Worm (Caenorhabditis elegans) whole organism, L4 larva: ENCODE data around the gene tag-180.

Experiments used
- F10B5.3 ChIP-seq: sonication (generic microtip); optimal IDR thresholded peaks from 2 replicates; lab custom pipeline; 2016; ENCODE audit warnings: mild to moderate bottlenecking, missing genetic modification characterization, missing compliant biosample characterization
- F26F4.8 ChIP-seq: fragments of 200-800 bp; sonication (Bioruptor generic); conservative IDR thresholded peaks from 2 replicates; pipeline ENCODE4 v1.3.6; 2022; ENCODE audit warnings: missing genetic modification characterization, missing compliant biosample characterization
- F44E2.7 ChIP-seq: fragments of 200-800 bp; sonication (Bioruptor generic); IDR thresholded peaks from 2 replicates; pipeline ENCODE4 v2.1.2; 2022; ENCODE audit warnings: missing genetic modification characterization, missing compliant biosample characterization
- T26A8.4 ChIP-seq: fragments of 200-800 bp; sonication (Bioruptor generic); IDR thresholded peaks from 2 replicates; pipeline ENCODE4 v1.3.6; 2022; ENCODE audit warnings: missing genetic modification characterization, missing compliant biosample characterization
- Y5F2A.4 ChIP-seq: fragments of 200-800 bp; sonication (Bioruptor generic); optimal IDR thresholded peaks from 2 replicates; lab custom pipeline; 2018; ENCODE audit warnings: mild to moderate bottlenecking, missing genetic modification characterization, missing compliant biosample characterization
- ZK546.5 ChIP-seq, 2 experiments: sonication (generic microtip); optimal IDR thresholded peaks; 2 replicates each; lab custom pipeline; 2017; ENCODE audit warnings: missing biosample characterization in 2 of 2, missing genetic modification characterization in 2 of 2
- aha-1 ChIP-seq: fragments of 150-350 bp; peaks from one replicate; lab custom pipeline; 2014; ENCODE audit warnings: missing biosample characterization, missing genetic modification characterization
- aly-2 ChIP-seq: sonication (generic microtip); optimal IDR thresholded peaks from 2 replicates; lab custom pipeline; 2018; ENCODE audit warnings: missing biosample characterization, missing genetic modification characterization
- ama-1 ChIP-seq: fragments of 150-350 bp; optimal IDR thresholded peaks from 2 replicates; lab custom pipeline; 2014; ENCODE audit warnings: inconsistent platforms, mixed read lengths
- arid-1 ChIP-seq: fragments of 200-800 bp; sonication (Bioruptor generic); conservative IDR thresholded peaks from 2 replicates; pipeline ENCODE4 v1.3.6; 2022; ENCODE audit warnings: missing genetic modification reagents, missing genetic modification characterization, missing compliant biosample characterization
- attf-4 ChIP-seq: sonication (generic microtip); optimal IDR thresholded peaks from 3 replicates; lab custom pipeline; 2017; ENCODE audit warnings: missing biosample characterization, missing genetic modification characterization
- ceh-20 ChIP-seq: fragments of 200-800 bp; sonication (Bioruptor generic); IDR thresholded peaks from 2 replicates; pipeline ENCODE4 v1.3.6; 2022; ENCODE audit warnings: missing genetic modification reagents, missing genetic modification characterization, missing compliant biosample characterization
- ceh-28 ChIP-seq: fragments of 150-350 bp; optimal IDR thresholded peaks from 2 replicates; lab custom pipeline; 2014; ENCODE audit warnings: missing biosample characterization, missing genetic modification reagents, missing genetic modification characterization
- ceh-82 ChIP-seq: sonication (generic microtip); optimal IDR thresholded peaks from 2 replicates; lab custom pipeline; 2017; ENCODE audit warnings: missing biosample characterization, missing genetic modification characterization
- ces-1 ChIP-seq: fragments of 150-350 bp; sonication (generic microtip); optimal IDR thresholded peaks from 4 replicates; lab custom pipeline; 2014; ENCODE audit warnings: missing biosample characterization, missing genetic modification reagents, missing genetic modification characterization
- cey-2 ChIP-seq: sonication (generic microtip); optimal IDR thresholded peaks from 3 replicates; lab custom pipeline; 2017; ENCODE audit warnings: missing genetic modification characterization, mild to moderate bottlenecking, missing compliant biosample characterization, antibody characterized with exemption, borderline replicate concordance; ENCODE audit not compliant: insufficient read depth
- daf-12 ChIP-seq: fragments of 150-350 bp; optimal IDR thresholded peaks from 2 replicates; lab custom pipeline; 2014; ENCODE audit warnings: missing biosample characterization, missing genetic modification reagents, missing genetic modification characterization
- dmd-6 ChIP-seq: fragments of 200-800 bp; sonication (Bioruptor generic); IDR thresholded peaks from 2 replicates; pipeline ENCODE4 v1.3.6; 2022; ENCODE audit warnings: missing genetic modification reagents, missing genetic modification characterization, missing compliant biosample characterization
- dmd-9 ChIP-seq: fragments of 200-800 bp; sonication (Bioruptor generic); IDR thresholded peaks from 2 replicates; pipeline ENCODE4 v1.3.6; 2022; ENCODE audit warnings: missing genetic modification reagents, missing genetic modification characterization, missing compliant biosample characterization
- duxl-1 ChIP-seq: sonication (generic microtip); optimal IDR thresholded peaks from 2 replicates; lab custom pipeline; 2016; ENCODE audit warnings: mild to moderate bottlenecking, missing genetic modification characterization, moderate library complexity, missing compliant biosample characterization; ENCODE audit not compliant: poor library complexity
- fkh-10 ChIP-seq: fragments of 150-350 bp; optimal IDR thresholded peaks from 2 replicates; lab custom pipeline; 2014; ENCODE audit warnings: missing biosample characterization, missing genetic modification reagents, missing genetic modification characterization
- fos-1 ChIP-seq: fragments of 150-350 bp; optimal IDR thresholded peaks from 2 replicates; lab custom pipeline; 2014; ENCODE audit warnings: missing biosample characterization, missing genetic modification characterization
- gei-8 ChIP-seq: fragments of 200-800 bp; sonication (Bioruptor generic); optimal IDR thresholded peaks from 2 replicates; lab custom pipeline; 2018; ENCODE audit warnings: mild to moderate bottlenecking, missing genetic modification characterization, missing compliant biosample characterization
- hlh-11 ChIP-seq: fragments of 200-800 bp; sonication (Bioruptor generic); optimal IDR thresholded peaks from 2 replicates; lab custom pipeline; 2018; ENCODE audit warnings: mild to moderate bottlenecking, missing genetic modification characterization, missing compliant biosample characterization
- hlh-30 ChIP-seq: sonication (generic microtip); optimal IDR thresholded peaks from 2 replicates; lab custom pipeline; 2017; ENCODE audit warnings: antibody characterized with exemption, mild to moderate bottlenecking, missing genetic modification characterization, missing compliant biosample characterization; ENCODE audit not compliant: insufficient read depth
- lin-15B ChIP-seq: fragments of 150-350 bp; sonication (generic microtip); optimal IDR thresholded peaks from 3 replicates; lab custom pipeline; 2014; ENCODE audit warnings: missing biosample characterization, missing genetic modification characterization
- lin-29 ChIP-seq: fragments of 200-800 bp; sonication (Bioruptor generic); IDR thresholded peaks from 2 replicates; pipeline ENCODE4 v1.3.6; 2022; ENCODE audit warnings: missing genetic modification reagents, missing genetic modification characterization, missing compliant biosample characterization
- lin-38 ChIP-seq: fragments of 200-800 bp; sonication (Bioruptor generic); IDR thresholded peaks from 2 replicates; pipeline ENCODE4 v1.3.6; 2022; ENCODE audit warnings: missing genetic modification reagents, missing genetic modification characterization, missing compliant biosample characterization
- mdt-29 ChIP-seq: fragments of 200-800 bp; sonication (Bioruptor generic); IDR thresholded peaks from 2 replicates; pipeline ENCODE4 v1.3.6; 2022; ENCODE audit warnings: missing genetic modification reagents, missing genetic modification characterization, missing compliant biosample characterization
- mxl-2 ChIP-seq: fragments of 200-800 bp; sonication (Bioruptor generic); conservative IDR thresholded peaks from 2 replicates; pipeline ENCODE4 v1.3.6; 2022; ENCODE audit warnings: missing genetic modification reagents, missing genetic modification characterization, missing compliant biosample characterization
- nhr-10 ChIP-seq: fragments of 150-350 bp; optimal IDR thresholded peaks from 2 replicates; lab custom pipeline; 2014; ENCODE audit warnings: missing biosample characterization, missing genetic modification characterization
- nhr-11 ChIP-seq: fragments of 150-350 bp; optimal IDR thresholded peaks from 2 replicates; lab custom pipeline; 2014; ENCODE audit warnings: missing biosample characterization, missing genetic modification characterization
- nhr-42 ChIP-seq: fragments of 200-800 bp; sonication (Bioruptor generic); IDR thresholded peaks from 2 replicates; pipeline ENCODE4 v1.3.6; 2022; ENCODE audit warnings: missing genetic modification characterization, missing compliant biosample characterization
- nhr-6 ChIP-seq: fragments of 150-350 bp; optimal IDR thresholded peaks from 2 replicates; lab custom pipeline; 2014; ENCODE audit warnings: missing biosample characterization, missing genetic modification characterization
- php-3 ChIP-seq: fragments of 200-800 bp; sonication (Bioruptor generic); IDR thresholded peaks from 2 replicates; pipeline ENCODE4 v1.3.6; 2022; ENCODE audit warnings: missing genetic modification reagents, missing genetic modification characterization, missing compliant biosample characterization
- rbr-2 ChIP-seq: sonication (generic microtip); optimal IDR thresholded peaks from 2 replicates; lab custom pipeline; 2016; ENCODE audit warnings: missing genotype, missing genetic modification characterization, missing compliant biosample characterization
- sdz-12 ChIP-seq: fragments of 200-800 bp; sonication (Bioruptor generic); optimal IDR thresholded peaks from 2 replicates; lab custom pipeline; 2018; ENCODE audit warnings: mild to moderate bottlenecking, missing genetic modification characterization, missing compliant biosample characterization
- set-16 ChIP-seq: fragments of 200-800 bp; sonication (Bioruptor generic); IDR thresholded peaks from 2 replicates; pipeline ENCODE4 v1.3.6; 2022; ENCODE audit warnings: missing genetic modification reagents, missing genetic modification characterization, missing compliant biosample characterization
- snpc-1.2 ChIP-seq: fragments of 200-800 bp; sonication (Bioruptor generic); IDR thresholded peaks from 2 replicates; pipeline ENCODE4 v1.3.6; 2022; ENCODE audit warnings: missing genetic modification reagents, missing genetic modification characterization, missing compliant biosample characterization
- spr-1 ChIP-seq: sonication (generic microtip); optimal IDR thresholded peaks from 2 replicates; lab custom pipeline; 2016; ENCODE audit warnings: mild to moderate bottlenecking, missing genetic modification characterization, missing compliant biosample characterization
- spr-3 ChIP-seq: fragments of 200-800 bp; sonication (Bioruptor generic); optimal IDR thresholded peaks from 2 replicates; lab custom pipeline; 2018; ENCODE audit warnings: mild to moderate bottlenecking, missing genetic modification characterization, missing compliant biosample characterization
- tag-97 ChIP-seq: fragments of 200-800 bp; sonication (Bioruptor generic); IDR thresholded peaks from 2 replicates; pipeline ENCODE4 v1.3.6; 2022; ENCODE audit warnings: missing genetic modification characterization, missing compliant biosample characterization
- unc-39 ChIP-seq: sonication (generic microtip); optimal IDR thresholded peaks from 2 replicates; lab custom pipeline; 2017; ENCODE audit warnings: missing biosample characterization, missing genetic modification characterization
- vab-7 ChIP-seq: fragments of 200-800 bp; sonication (Bioruptor generic); IDR thresholded peaks from 2 replicates; pipeline ENCODE4 v1.3.6; 2022; ENCODE audit warnings: missing genetic modification reagents, missing genetic modification characterization, missing compliant biosample characterization
- zag-1 ChIP-seq: fragments of 150-350 bp; optimal IDR thresholded peaks from 2 replicates; lab custom pipeline; 2014; ENCODE audit warnings: missing biosample characterization, missing genetic modification characterization
- zip-11 ChIP-seq: fragments of 200-800 bp; sonication (Bioruptor generic); IDR thresholded peaks from 2 replicates; pipeline ENCODE4 v1.3.6; 2022; ENCODE audit warnings: missing genetic modification characterization, missing compliant biosample characterization
- zip-2 ChIP-seq: fragments of 150-350 bp; optimal IDR thresholded peaks from 2 replicates; lab custom pipeline; 2014; ENCODE audit warnings: missing biosample characterization, missing genetic modification characterization

Gene tag-180

DNA sequence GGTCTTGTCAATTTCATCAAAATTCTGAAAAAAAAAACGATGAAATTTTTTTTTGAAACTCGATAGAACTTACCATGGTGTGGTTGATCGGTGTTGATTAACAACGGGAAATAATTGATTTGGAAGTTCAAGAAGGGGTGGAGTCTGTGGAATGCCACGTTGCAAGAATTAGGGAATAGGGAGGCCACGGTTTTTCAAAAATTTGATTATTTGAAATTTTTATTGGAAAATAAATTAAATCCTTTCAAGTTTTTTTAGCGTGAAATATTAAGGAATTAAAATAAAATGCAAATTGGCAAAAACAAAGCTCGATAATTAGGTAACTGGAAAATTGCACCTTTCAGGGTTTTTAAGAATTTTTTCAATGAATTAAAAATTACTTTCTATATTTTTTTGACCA lies 10.3 kb upstream of the tag-180 start, which contains the start of gene rmd-3:
Gene rmd-3 (minus strand): TSS at position 101 of the 400 bp plus-strand sequence.
- no peak for TF ChIP-seq mdt-29 (GFP tag; lab: Robert Waterston, UW)
- TF ChIP-seq attf-4 (tag; lab: Kevin White, UChicago): no peak
- no peak for TF ChIP-seq arid-1 (GFP tag; lab: Robert Waterston, UW)
- TF ChIP-seq zag-1 (tag; lab: Kevin White, UChicago): no peak
- TF ChIP-seq ceh-28 (tag; lab: Kevin White, UChicago): no peak
- no peak for TF ChIP-seq ceh-20 (GFP tag; lab: Robert Waterston, UW)
- no peak for TF ChIP-seq ZK546.5 (tag; optimal IDR thresholded peaks at IDR 0.05; lab: Kevin White, UChicago)
- no peak for TF ChIP-seq daf-12 (tag; lab: Kevin White, UChicago)
- TF ChIP-seq fkh-10 (GFP tag; lab: Kevin White, UChicago): no peak
- TF ChIP-seq ces-1 (GFP tag; lab: Kevin White, UChicago): no peak
- TF ChIP-seq zip-2: no peak
- no peak for TF ChIP-seq dmd-9 (GFP tag; lab: Robert Waterston, UW)
- no peak for TF ChIP-seq Y5F2A.4
- TF ChIP-seq F10B5.3 (tag; lab: Kevin White, UChicago): no peak
- TF ChIP-seq sdz-12: no peak

DNA sequence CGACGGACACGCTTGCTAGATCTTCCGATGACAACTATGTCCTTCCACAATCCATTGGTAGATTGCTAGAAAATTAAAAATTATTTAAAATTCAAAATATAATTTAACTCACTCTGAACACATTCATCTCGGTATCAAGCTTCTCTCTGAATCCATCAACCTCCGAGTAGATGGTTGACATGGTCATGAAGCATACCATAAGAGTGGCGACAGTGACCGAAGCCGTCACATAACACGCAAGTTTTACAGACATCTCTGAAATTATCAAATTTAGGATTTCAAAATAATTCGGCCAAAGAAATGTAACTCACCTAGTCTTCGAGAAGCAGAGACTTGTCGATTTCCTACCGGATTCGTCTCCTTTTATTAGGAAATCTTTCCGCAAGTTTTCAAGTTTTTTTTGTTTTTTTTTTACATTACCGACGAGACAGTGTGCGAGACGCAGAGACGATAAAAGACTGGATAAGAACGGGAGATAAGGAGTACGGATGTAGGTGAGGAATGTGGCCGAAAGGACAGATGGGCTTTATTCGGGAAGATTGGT lies 8.3 kb upstream of the tag-180 start, which contains the start of gene sqt-1:
Gene sqt-1 (minus strand): TSS at position 341 of the 544 bp plus-strand sequence.
- TF ChIP-seq F26F4.8 (no peak), attf-4 (tag; lab: Kevin White, UChicago) (no peak), tag-97 (no peak), ama-1 (lab: Kevin White, UChicago) (peak; percentile 20), zip-11 (GFP tag; lab: Robert Waterston, UW) (no peak), unc-39 (no peak), lin-29 (GFP tag; lab: Robert Waterston, UW) (no peak), rbr-2 (tag; lab: Kevin White, UChicago) (no peak), lin-38 (GFP tag; lab: Robert Waterston, UW) (no peak), gei-8 (GFP tag; lab: Kevin White, UChicago) (no peak), spr-1 (tag; lab: Kevin White, UChicago) (peak; percentile 38), hlh-11 (peak; percentile 23), T26A8.4 (GFP tag; lab: Robert Waterston, UW) (peak; percentile 57), duxl-1 (tag; lab: Kevin White, UChicago) (no peak), ceh-82 (tag; lab: Kevin White, UChicago) (no peak), F44E2.7 (GFP tag; lab: Robert Waterston, UW) (no peak), aly-2 (no peak), vab-7 (GFP tag; lab: Robert Waterston, UW) (no peak), nhr-11 (tag; lab: Kevin White, UChicago) (no peak), nhr-10 (tag; lab: Kevin White, UChicago) (no peak)

DNA sequence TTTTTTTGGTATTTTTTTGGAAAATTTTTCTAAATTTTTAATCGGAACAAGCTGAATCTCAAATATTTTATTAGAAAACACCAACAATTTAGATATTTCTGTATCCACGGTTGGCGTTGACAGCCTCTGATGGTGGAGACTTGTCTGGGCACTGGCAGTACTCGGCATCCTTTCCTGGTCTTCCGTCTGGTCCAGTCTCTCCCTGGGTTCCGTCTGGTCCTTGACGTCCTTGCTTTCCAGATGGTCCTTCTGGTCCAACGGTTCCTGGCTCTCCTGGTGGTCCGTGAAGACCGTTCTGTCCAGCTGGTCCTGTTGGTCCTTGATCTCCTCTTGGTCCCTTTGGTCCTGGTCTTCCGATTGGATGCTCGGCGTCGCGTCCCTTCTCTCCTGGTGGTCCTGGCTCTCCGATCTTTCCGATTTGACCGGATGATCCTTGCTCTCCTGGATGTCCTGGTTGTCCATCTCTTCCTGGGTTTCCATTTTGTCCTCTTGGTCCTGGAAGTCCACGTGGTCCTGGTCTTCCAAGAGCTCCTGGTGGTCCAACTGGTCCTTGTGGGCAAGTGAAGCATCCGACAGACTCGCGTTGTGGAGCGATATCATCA lies 7.5 kb upstream of the tag-180 start:
- peak; percentile 85 for TF ChIP-seq set-16 (GFP tag; lab: Robert Waterston, UW)
- TF ChIP-seq lin-15B (tag; lab: Kevin White, UChicago): no peak
- peak; percentile 91 for TF ChIP-seq aha-1 (tag; lab: Kevin White, UChicago)
- TF ChIP-seq nhr-6 (tag; lab: Kevin White, UChicago): no peak
- no peak for TF ChIP-seq cey-2 (tag; lab: Kevin White, UChicago)
- no peak for TF ChIP-seq zip-11 (GFP tag; lab: Robert Waterston, UW)
- TF ChIP-seq F10B5.3 (tag; lab: Kevin White, UChicago): no peak
- no peak for TF ChIP-seq fkh-10 (GFP tag; lab: Kevin White, UChicago)
- no peak for TF ChIP-seq fos-1
- TF ChIP-seq snpc-1.2: no peak
- no peak for TF ChIP-seq ZK546.5 (tag; optimal IDR thresholded peaks at IDR 0.05; lab: Kevin White, UChicago)
- TF ChIP-seq zag-1 (tag; lab: Kevin White, UChicago): no peak
- TF ChIP-seq mxl-2 (GFP tag; lab: Robert Waterston, UW): 0 out of 2 replicates have a peak, but pooled peaks have one; percentile 5
- TF ChIP-seq ama-1 (lab: Kevin White, UChicago): no peak
- no peak for TF ChIP-seq dmd-6 (GFP tag; lab: Robert Waterston, UW)
- TF ChIP-seq nhr-42 (GFP tag; lab: Robert Waterston, UW): no peak
- TF ChIP-seq spr-3: peak; percentile 3
- no peak for TF ChIP-seq hlh-30
- TF ChIP-seq php-3: no peak
